Worm (Caenorhabditis elegans): ENCODE results near the gene chpf-2.

The chpf-2 gene

ce11 chrV:3039282-3039681 is at the start of gene chpf-2:
Gene chpf-2, minus strand, starts transcription at chrV:3039382.
- no peak for TF ChIP-seq F57C9.4 (tag; optimal IDR thresholded peaks at IDR 0.05)
- TF ChIP-seq Y56A3A.18 (GFP tag; IDR thresholded peaks at IDR 0.05), result no peak
- TF ChIP-seq sdz-38 (tag; optimal IDR thresholded peaks at IDR 0.05), result no peak
- TF ChIP-seq nhr-90 (tag; optimal IDR thresholded peaks at IDR 0.05), result no peak
- no peak for TF ChIP-seq F33H1.4 (GFP tag; IDR thresholded peaks at IDR 0.05)
- no peak for TF ChIP-seq bed-2 (GFP tag; IDR thresholded peaks at IDR 0.05)
- no peak for TF ChIP-seq cebp-2 (GFP tag; IDR thresholded peaks at IDR 0.05)
- TF ChIP-seq ceh-58 (GFP tag; IDR thresholded peaks at IDR 0.05), result no peak
- TF ChIP-seq lin-54 (GFP tag; optimal IDR thresholded peaks at IDR 0.05), result no peak
- TF ChIP-seq madf-10 (tag; optimal IDR thresholded peaks at IDR 0.05), result no peak
- no peak for TF ChIP-seq madf-6 (GFP tag; IDR thresholded peaks at IDR 0.05)
- no peak for TF ChIP-seq rcor-1 (GFP tag; IDR thresholded peaks at IDR 0.05)
- no peak for TF ChIP-seq akir-1 (GFP tag; optimal IDR thresholded peaks at IDR 0.05)
- TF ChIP-seq F49E8.2 (tag; optimal IDR thresholded peaks at IDR 0.05; ENCODE audit: insufficient read depth), result no peak
- TF ChIP-seq Y79H2A.3 (GFP tag; conservative IDR thresholded peaks at IDR 0.05), result no peak
- TF ChIP-seq ceh-79 (tag; optimal IDR thresholded peaks at IDR 0.05), result no peak
- no peak for TF ChIP-seq lin-35 (GFP tag; optimal IDR thresholded peaks at IDR 0.05)
- TF ChIP-seq lin-40 (tag; optimal IDR thresholded peaks at IDR 0.05), result no peak

- TF ChIP-seq snpc-1.3 (tag; optimal IDR thresholded peaks at IDR 0.05; ENCODE audit: insufficient read depth) (no peak), chd-7 (tag; optimal IDR thresholded peaks at IDR 0.05) (no peak), bed-1 (GFP tag; IDR thresholded peaks at IDR 0.05) (no peak), C17E4.6 (GFP tag; IDR thresholded peaks at IDR 0.05) (no peak), lin-35 (GFP tag; optimal IDR thresholded peaks at IDR 0.05) (no peak), aptf-3 (GFP tag; IDR thresholded peaks at IDR 0.05) (no peak), dox-1 (GFP tag; IDR thresholded peaks at IDR 0.05) (no peak), egl-18 (GFP tag; IDR thresholded peaks at IDR 0.05) (no peak), pha-4 (tag; optimal IDR thresholded peaks at IDR 0.05) (no peak), xnd-1 (tag; optimal IDR thresholded peaks at IDR 0.05) (no peak), mxl-1 (tag; optimal IDR thresholded peaks at IDR 0.05) (no peak), lin-40 (tag; optimal IDR thresholded peaks at IDR 0.05) (no peak), aptf-2 (GFP tag; conservative IDR thresholded peaks at IDR 0.05) (no peak), B0019.2 (GFP tag; conservative IDR thresholded peaks at IDR 0.05) (no peak), egl-44 (GFP tag; IDR thresholded peaks at IDR 0.05) (no peak), F57C9.4 (tag; optimal IDR thresholded peaks at IDR 0.05) (no peak), repo-1 (tag; optimal IDR thresholded peaks at IDR 0.05) (no peak), lsy-27 (tag; optimal IDR thresholded peaks at IDR 0.05; ENCODE audit: borderline replicate concordance, insufficient read depth) (no peak)
Observed at ce11 chrV:3088768-3089167, 49.6 kb upstream of the chpf-2 start, which contains the start of gene acs-21. Gene acs-21, plus strand, starts transcription at chrV:3089068.

- TF ChIP-seq repo-1 (tag; optimal IDR thresholded peaks at IDR 0.05) (no peak), F33H1.4 (GFP tag; IDR thresholded peaks at IDR 0.05) (no peak), rpc-1 (optimal IDR thresholded peaks at IDR 0.05) (no peak), rpc-1 (tag; optimal IDR thresholded peaks at IDR 0.05) (no peak), mxl-1 (tag; optimal IDR thresholded peaks at IDR 0.05) (no peak), hsf-1 (GFP tag; IDR thresholded peaks at IDR 0.05) (no peak), madf-3 (GFP tag; IDR thresholded peaks at IDR 0.05) (no peak), ama-1 (optimal IDR thresholded peaks at IDR 0.05) (no peak), ama-1 (GFP tag; optimal IDR thresholded peaks at IDR 0.05) (no peak), mes-4 (tag; optimal IDR thresholded peaks at IDR 0.05) (no peak), F49E8.2 (tag; optimal IDR thresholded peaks at IDR 0.05; ENCODE audit: insufficient read depth) (no peak), akir-1 (GFP tag; optimal IDR thresholded peaks at IDR 0.05) (no peak), dox-1 (GFP tag; IDR thresholded peaks at IDR 0.05) (no peak), Y67H2A.10 (GFP tag; conservative IDR thresholded peaks at IDR 0.05) (no peak), attf-5 (GFP tag; optimal IDR thresholded peaks at IDR 0.05) (no peak), nhr-27 (tag; optimal IDR thresholded peaks at IDR 0.05) (no peak), bed-2 (GFP tag; IDR thresholded peaks at IDR 0.05) (no peak), nfya-2 (GFP tag; IDR thresholded peaks at IDR 0.05) (no peak), mel-28 (tag; optimal IDR thresholded peaks at IDR 0.05; ENCODE audit: borderline replicate concordance) (no peak), rec-8 (tag; optimal IDR thresholded peaks at IDR 0.05) (no peak), ZK185.1 (tag; optimal IDR thresholded peaks at IDR 0.05; ENCODE audit: poor library complexity, severe bottlenecking) (no peak)
Observed at ce11 chrV:3086260-3086659, 47.1 kb upstream of the chpf-2 start, which contains the start of gene srt-8. Gene srt-8, plus strand, starts transcription at chrV:3086560.
